Worm (Caenorhabditis elegans) whole organism, L1 larva: ENCODE results near the gene T11G6.2.
A peak's percentile ranks its signal among the peaks of the same experiment; 100 is the strongest.

Experiments used
- C16A3.4 ChIP-seq: fragments of 150-350 bp; optimal IDR thresholded peaks from 2 replicates; lab custom pipeline; 2014; ENCODE audit warnings: missing biosample characterization, missing genetic modification characterization
- C34B4.2 ChIP-seq: sonication (generic microtip); optimal IDR thresholded peaks from 2 replicates; lab custom pipeline; 2017; ENCODE audit warnings: mild to moderate bottlenecking, missing genetic modification characterization, missing compliant biosample characterization
- F16B12.6 ChIP-seq: fragments of 150-350 bp; optimal IDR thresholded peaks from 2 replicates; lab custom pipeline; 2014; ENCODE audit warnings: missing biosample characterization, missing genetic modification characterization
- blmp-1 ChIP-seq: fragments of 150-350 bp; optimal IDR thresholded peaks from 2 replicates; lab custom pipeline; 2014; ENCODE audit warnings: missing biosample characterization, missing genetic modification characterization
- ceh-88 ChIP-seq: fragments of 200-800 bp; sonication (Bioruptor generic); IDR thresholded peaks from 2 replicates; pipeline ENCODE4 v1.3.6; 2022; ENCODE audit warnings: missing genetic modification characterization, missing compliant biosample characterization
- dpl-1 ChIP-seq, 3 experiments: fragments of 150-350 bp in 2 of 3; sonication (generic microtip) in 1 of 3; optimal IDR thresholded peaks; 2 replicates each; lab custom pipeline; 2014 to 2017; ENCODE audit warnings: missing biosample characterization in 3 of 3, missing genetic modification characterization in 3 of 3, missing genetic modification reagents in 3 of 3
- efl-1 ChIP-seq, 4 experiments: fragments of 150-350 bp; optimal IDR thresholded peaks in 3 of 4; peaks in 1 of 4; 1 replicate in 1 of 4; 2 replicates in 3 of 4; lab custom pipeline; 2014; ENCODE audit warnings: missing biosample characterization in 2 of 4, missing genetic modification characterization in 2 of 4, missing genetic modification reagents in 2 of 4
- egl-13 ChIP-seq: sonication (generic microtip); optimal IDR thresholded peaks from 2 replicates; lab custom pipeline; 2016; ENCODE audit warnings: missing genotype, missing genetic modification reagents, missing genetic modification characterization, missing compliant biosample characterization
- egl-27 ChIP-seq, 2 experiments: fragments of 150-350 bp in 1 of 2; sonication (generic microtip); optimal IDR thresholded peaks; 3 replicates each; lab custom pipeline; 2017 to 2018; ENCODE audit warnings: missing biosample characterization in 2 of 2, missing genetic modification characterization in 2 of 2, missing genetic modification reagents in 2 of 2
- elt-2 ChIP-seq: sonication (generic microtip); optimal IDR thresholded peaks from 2 replicates; lab custom pipeline; 2016; ENCODE audit warnings: missing genetic modification characterization, mild to moderate bottlenecking, inconsistent platforms, missing compliant biosample characterization, missing genetic modification reagents
- elt-3 ChIP-seq, 6 experiments: fragments of 150-350 bp in 1 of 6; sonication (generic microtip); optimal IDR thresholded peaks; 2 replicates each; lab custom pipeline; 2017 to 2018; ENCODE audit warnings: missing biosample characterization in 6 of 6, missing genetic modification characterization in 6 of 6, inconsistent platforms in 1 of 6
- ets-5 ChIP-seq: fragments of 200-800 bp; sonication (Bioruptor generic); IDR thresholded peaks from 2 replicates; pipeline ENCODE4 v1.3.6; 2022; ENCODE audit warnings: missing genetic modification characterization, missing compliant biosample characterization
- fkh-10 ChIP-seq: sonication (generic microtip); optimal IDR thresholded peaks from 2 replicates; lab custom pipeline; 2017; ENCODE audit warnings: missing biosample characterization, missing genetic modification reagents, missing genetic modification characterization
- fos-1 ChIP-seq: fragments of 150-350 bp; optimal IDR thresholded peaks from 2 replicates; lab custom pipeline; 2014; ENCODE audit warnings: missing biosample characterization, missing genetic modification characterization
- irx-1 ChIP-seq: sonication (generic microtip); optimal IDR thresholded peaks from 2 replicates; lab custom pipeline; 2016; ENCODE audit warnings: missing genetic modification characterization, missing compliant biosample characterization
- jun-1 ChIP-seq: fragments of 150-350 bp; optimal IDR thresholded peaks from 2 replicates; lab custom pipeline; 2014; ENCODE audit warnings: missing biosample characterization, missing genetic modification reagents, missing genetic modification characterization
- lin-13 ChIP-seq: fragments of 150-350 bp; optimal IDR thresholded peaks from 2 replicates; lab custom pipeline; 2014; ENCODE audit warnings: missing biosample characterization, missing genetic modification reagents, missing genetic modification characterization
- lin-14 ChIP-seq: fragments of 200-800 bp; sonication (Bioruptor generic); optimal IDR thresholded peaks from 2 replicates; lab custom pipeline; 2018; ENCODE audit warnings: mild to moderate bottlenecking, missing genetic modification characterization, moderate library complexity, missing compliant biosample characterization
- lin-39 ChIP-seq: fragments of 150-350 bp; optimal IDR thresholded peaks from 2 replicates; lab custom pipeline; 2014; ENCODE audit warnings: missing biosample characterization, missing genetic modification reagents, missing genetic modification characterization
- lir-3 ChIP-seq: sonication (generic microtip); optimal IDR thresholded peaks from 2 replicates; lab custom pipeline; 2016; ENCODE audit warnings: mild to moderate bottlenecking, missing genetic modification characterization, moderate library complexity, missing compliant biosample characterization; ENCODE audit not compliant: poor library complexity
- lsy-2 ChIP-seq, 2 experiments: fragments of 150-350 bp; optimal IDR thresholded peaks; 2 replicates each; lab custom pipeline; 2014; ENCODE audit warnings: missing biosample characterization in 2 of 2, missing genetic modification characterization in 2 of 2
- mab-9 ChIP-seq: fragments of 200-800 bp; sonication (Bioruptor generic); IDR thresholded peaks from 2 replicates; pipeline ENCODE4 v1.3.6; 2022; ENCODE audit warnings: missing genetic modification reagents, missing genetic modification characterization, missing compliant biosample characterization
- mdl-1 ChIP-seq, 2 experiments: fragments of 150-350 bp; optimal IDR thresholded peaks; 2 replicates each; lab custom pipeline; 2014 to 2017; ENCODE audit warnings: missing biosample characterization in 2 of 2, missing genetic modification characterization in 2 of 2, inconsistent platforms in 1 of 2
- mep-1 ChIP-seq: fragments of 150-350 bp; optimal IDR thresholded peaks from 2 replicates; lab custom pipeline; 2014; ENCODE audit warnings: missing biosample characterization, missing genetic modification characterization
- nhr-19 ChIP-seq: fragments of 200-800 bp; sonication (Bioruptor generic); conservative IDR thresholded peaks from 2 replicates; pipeline ENCODE4 v1.3.6; 2022; ENCODE audit warnings: missing genetic modification characterization, missing compliant biosample characterization
- nhr-237 ChIP-seq: fragments of 150-350 bp; optimal IDR thresholded peaks from 2 replicates; lab custom pipeline; 2014; ENCODE audit warnings: missing biosample characterization, missing genetic modification characterization
- nhr-47 ChIP-seq: sonication (generic microtip); optimal IDR thresholded peaks from 2 replicates; lab custom pipeline; 2016; ENCODE audit warnings: mild to moderate bottlenecking, missing genetic modification characterization, moderate library complexity, missing compliant biosample characterization
- nhr-71 ChIP-seq: sonication (generic microtip); optimal IDR thresholded peaks from 2 replicates; lab custom pipeline; 2016; ENCODE audit warnings: mild to moderate bottlenecking, missing genetic modification characterization, moderate library complexity, missing compliant biosample characterization
- nhr-77 ChIP-seq: fragments of 150-350 bp; optimal IDR thresholded peaks from 2 replicates; lab custom pipeline; 2014; ENCODE audit warnings: missing biosample characterization, missing genetic modification characterization
- nhr-84 ChIP-seq: sonication (generic microtip); optimal IDR thresholded peaks from 2 replicates; lab custom pipeline; 2017; ENCODE audit warnings: missing biosample characterization, missing genetic modification characterization
- nhr-85 ChIP-seq: sonication (generic microtip); peaks from one replicate; lab custom pipeline; 2016; ENCODE audit warnings: missing genetic modification characterization, inconsistent platforms, missing compliant biosample characterization
- pag-3 ChIP-seq: sonication (generic microtip); optimal IDR thresholded peaks from 2 replicates; lab custom pipeline; 2017; ENCODE audit warnings: missing genetic modification characterization, mild to moderate bottlenecking, missing compliant biosample characterization, antibody characterized with exemption, borderline replicate concordance; ENCODE audit not compliant: insufficient read depth
- pax-3 ChIP-seq: fragments of 200-800 bp; sonication (Bioruptor generic); optimal IDR thresholded peaks from 2 replicates; lab custom pipeline; 2018; ENCODE audit warnings: mild to moderate bottlenecking, missing genetic modification characterization, moderate library complexity, missing compliant biosample characterization
- rnt-1 ChIP-seq: sonication (generic microtip); optimal IDR thresholded peaks from 2 replicates; lab custom pipeline; 2016; ENCODE audit warnings: mild to moderate bottlenecking, missing genetic modification characterization, moderate library complexity, missing compliant biosample characterization
- skn-1 ChIP-seq: fragments of 150-350 bp; optimal IDR thresholded peaks from 2 replicates; lab custom pipeline; 2014; ENCODE audit warnings: missing biosample characterization, missing genetic modification characterization
- snu-23 ChIP-seq: sonication (generic microtip); optimal IDR thresholded peaks from 2 replicates; lab custom pipeline; 2016; ENCODE audit warnings: missing genetic modification characterization, missing compliant biosample characterization
- swsn-7 ChIP-seq: sonication (generic microtip); optimal IDR thresholded peaks from 2 replicates; lab custom pipeline; 2016; ENCODE audit warnings: missing genetic modification characterization, missing compliant biosample characterization
- tbx-2 ChIP-seq: sonication (generic microtip); optimal IDR thresholded peaks from 2 replicates; lab custom pipeline; 2016; ENCODE audit warnings: missing genetic modification characterization, missing compliant biosample characterization
- unc-130 ChIP-seq: fragments of 150-350 bp; optimal IDR thresholded peaks from 2 replicates; lab custom pipeline; 2017; ENCODE audit warnings: missing biosample characterization, missing genetic modification characterization, inconsistent platforms
- unc-62 ChIP-seq: fragments of 150-350 bp; optimal IDR thresholded peaks from 2 replicates; lab custom pipeline; 2014; ENCODE audit warnings: missing biosample characterization, missing genetic modification reagents, missing genetic modification characterization
- vab-15 ChIP-seq: sonication (generic microtip); optimal IDR thresholded peaks from 2 replicates; lab custom pipeline; 2017; ENCODE audit warnings: missing genotype, mild to moderate bottlenecking, missing genetic modification characterization, missing compliant biosample characterization

T11G6.2 gene

DNA sequence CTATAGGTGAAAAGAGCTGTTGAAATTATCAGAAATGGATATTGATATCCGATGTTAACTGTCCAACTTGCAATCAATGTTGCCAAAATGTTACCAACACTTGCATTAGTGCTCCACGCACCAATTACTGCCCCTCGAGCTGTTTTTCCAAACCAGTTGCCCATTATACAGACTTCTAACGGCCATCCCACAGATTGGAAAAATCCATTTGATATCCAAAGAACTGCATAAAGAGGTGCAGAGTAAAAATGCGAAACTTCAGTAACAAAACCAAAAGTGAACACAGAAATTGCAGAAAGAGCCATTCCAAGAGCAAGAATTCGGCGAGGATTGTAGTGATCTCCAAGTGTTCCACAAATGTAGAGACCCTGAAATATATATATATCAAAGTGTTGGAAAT is 4.3 kb downstream of the T11G6.2 start:
- no peak for TF ChIP-seq efl-1 (optimal IDR thresholded peaks at IDR 0.05; lab: Kevin White, UChicago)
- TF ChIP-seq efl-1 (GFP tag; optimal IDR thresholded peaks at IDR 0.05 in 1 of 2; lab: Kevin White, UChicago): peak in 1 of 2 experiments; percentile 69
- no peak for TF ChIP-seq mab-9 (GFP tag; lab: Robert Waterston, UW)

DNA sequence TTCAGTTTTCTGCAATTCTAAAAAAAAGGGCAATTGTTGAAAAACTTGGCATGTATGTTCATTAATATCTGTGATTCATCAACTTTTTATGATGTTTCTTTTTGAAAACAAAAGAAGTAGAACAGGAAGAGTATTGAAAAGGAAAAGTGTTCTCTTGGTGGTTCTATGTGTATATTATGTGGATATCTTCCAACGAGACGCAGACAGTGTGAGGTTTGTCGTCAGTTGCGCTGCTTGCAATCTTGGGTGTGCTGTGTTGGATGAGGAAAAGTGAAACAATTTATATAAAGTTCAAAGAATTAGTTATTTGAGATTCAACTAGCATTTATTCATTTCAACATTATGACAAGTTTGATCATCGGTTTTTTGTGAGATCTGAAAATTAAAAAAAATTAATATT is 5.9 kb downstream of the T11G6.2 start:
- TF ChIP-seq dpl-1 (GFP tag; optimal IDR thresholded peaks at IDR 0.05; lab: Kevin White, UChicago) (peak in 1 of 3 experiments; percentile 29), lin-14 (peak; percentile 65), egl-27 (tag; optimal IDR thresholded peaks at IDR 0.05; lab: Kevin White, UChicago) (no peak), elt-3 (tag; optimal IDR thresholded peaks at IDR 0.05; lab: Kevin White, UChicago) (peak in 1 of 6 experiments; percentile 16), lsy-2 (tag; optimal IDR thresholded peaks at IDR 0.05; lab: Kevin White, UChicago) (peak in 1 of 2 experiments; percentile 9), unc-130 (peak; percentile 4), egl-13 (tag; lab: Kevin White, UChicago) (no peak), efl-1 (optimal IDR thresholded peaks at IDR 0.05; lab: Kevin White, UChicago) (peak in 1 of 2 experiments; percentile 12), efl-1 (GFP tag; optimal IDR thresholded peaks at IDR 0.05 in 1 of 2; lab: Kevin White, UChicago) (no peak), irx-1 (tag; lab: Kevin White, UChicago) (no peak), nhr-71 (tag; lab: Kevin White, UChicago) (peak; percentile 12), snu-23 (GFP tag; lab: Kevin White, UChicago) (peak; percentile 29), nhr-85 (tag; lab: Kevin White, UChicago) (peak; percentile 39), vab-15 (tag; lab: Kevin White, UChicago) (no peak), blmp-1 (tag; lab: Kevin White, UChicago) (peak; percentile 95), tbx-2 (tag; lab: Kevin White, UChicago) (peak; percentile 0), mep-1 (tag; lab: Kevin White, UChicago) (peak; percentile 19), nhr-84 (tag; lab: Kevin White, UChicago) (no peak), F16B12.6 (peak; percentile 30)

DNA sequence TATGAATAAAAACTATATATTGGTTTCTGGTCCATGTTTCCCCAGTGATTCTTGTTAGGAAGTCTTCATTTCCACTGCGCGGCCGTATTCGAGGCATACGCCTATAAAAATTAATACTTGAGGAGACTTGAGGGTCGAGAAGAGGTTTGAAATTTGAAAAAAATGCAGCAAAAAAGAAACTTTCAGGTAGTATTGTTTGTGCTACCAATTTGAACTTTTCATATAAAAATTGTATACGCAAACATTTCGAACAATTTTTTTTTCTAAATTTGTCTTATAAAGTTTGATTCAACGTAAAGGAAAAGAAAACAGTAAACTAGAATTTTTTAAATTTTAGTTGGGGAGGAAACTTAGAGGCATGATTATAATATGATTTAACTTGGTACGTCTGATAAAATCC is 6.5 kb downstream of the T11G6.2 start, which contains the start of gene T11G6.4:
Gene T11G6.4 (minus strand): TSS at position 101 of the 400 bp plus-strand sequence.
- TF ChIP-seq swsn-7 (tag; lab: Kevin White, UChicago) (no peak), snu-23 (GFP tag; lab: Kevin White, UChicago) (no peak), nhr-237 (tag; lab: Kevin White, UChicago) (no peak), F16B12.6 (no peak), egl-13 (tag; lab: Kevin White, UChicago) (no peak), C34B4.2 (tag; lab: Kevin White, UChicago) (no peak), nhr-47 (tag; lab: Kevin White, UChicago) (no peak), lin-13 (GFP tag; lab: Kevin White, UChicago) (no peak), elt-3 (tag; optimal IDR thresholded peaks at IDR 0.05; lab: Kevin White, UChicago) (no peak), fos-1 (tag; lab: Kevin White, UChicago) (no peak)
- TF ChIP-seq, all 84 proteins: peak for 0

DNA sequence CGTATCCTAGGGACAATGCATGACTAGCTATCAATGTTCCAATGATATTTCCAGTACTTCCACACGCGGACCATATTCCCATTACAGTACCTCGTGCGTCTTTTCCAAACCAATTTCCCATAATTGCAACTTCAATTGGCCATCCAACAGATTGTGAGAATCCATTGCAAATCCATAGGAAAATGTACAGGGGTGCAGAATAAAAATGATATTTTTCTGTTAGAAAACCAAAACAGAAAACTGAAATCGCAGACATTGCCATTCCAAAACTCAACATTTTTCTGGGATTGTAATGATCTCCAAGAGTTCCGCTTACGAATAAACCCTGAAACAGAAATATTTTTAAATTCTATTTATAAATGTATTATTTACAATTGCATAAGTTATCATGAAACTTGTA is 7.2 kb downstream of the T11G6.2 start:
- TF ChIP-seq efl-1 (optimal IDR thresholded peaks at IDR 0.05; lab: Kevin White, UChicago): no peak
- peak in 1 of 2 experiments; percentile 80 for TF ChIP-seq efl-1 (GFP tag; optimal IDR thresholded peaks at IDR 0.05 in 1 of 2; lab: Kevin White, UChicago)
- no peak for TF ChIP-seq mep-1 (tag; lab: Kevin White, UChicago)

DNA sequence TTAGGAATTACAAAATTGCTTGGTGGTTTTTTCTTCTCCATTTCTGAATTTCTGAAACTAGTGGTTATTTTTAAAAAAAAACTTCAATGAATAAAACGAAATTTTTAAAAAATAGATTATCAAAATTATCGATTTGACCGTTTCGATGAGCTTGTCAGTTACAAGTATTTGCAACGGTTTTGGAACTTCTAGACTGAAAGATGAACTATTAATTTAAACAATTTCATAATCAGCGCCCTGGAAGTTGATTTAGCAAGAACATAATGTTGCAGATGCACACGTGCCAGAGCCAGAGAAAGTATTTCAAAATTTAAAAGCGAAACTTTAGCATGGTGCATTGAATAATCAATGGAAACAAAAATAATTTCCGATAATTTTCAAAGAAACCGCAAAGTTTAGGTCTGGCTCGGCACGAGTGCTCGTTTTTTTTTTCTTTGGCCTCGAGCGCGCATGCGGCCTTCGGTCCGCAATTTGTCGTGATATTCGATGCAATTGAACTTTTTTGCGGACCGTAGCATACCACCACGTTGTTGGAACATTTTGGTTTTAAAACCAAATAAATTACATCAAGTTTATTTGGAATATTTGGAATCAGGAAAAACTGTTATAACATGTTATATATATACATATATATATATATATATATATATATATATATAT is 15.5 kb downstream of the T11G6.2 start, which contains the start of gene T11G6.5:
Gene T11G6.5 (minus strand): TSS at position 51 of the 660 bp plus-strand sequence.
- no peak for TF ChIP-seq pax-3 (tag; lab: Kevin White, UChicago)
- TF ChIP-seq fkh-10: no peak
- TF ChIP-seq unc-62: no peak
- TF ChIP-seq nhr-19 (GFP tag; lab: Robert Waterston, UW): no peak
- no peak for TF ChIP-seq nhr-85 (tag; lab: Kevin White, UChicago)
- no peak for TF ChIP-seq lir-3 (tag; lab: Kevin White, UChicago)
- TF ChIP-seq egl-13 (tag; lab: Kevin White, UChicago): no peak
- no peak for TF ChIP-seq C16A3.4
- no peak for TF ChIP-seq pag-3
- no peak for TF ChIP-seq nhr-77
- TF ChIP-seq elt-2 (tag; lab: Kevin White, UChicago): no peak
- no peak for TF ChIP-seq lin-39 (tag; lab: Kevin White, UChicago)
- TF ChIP-seq ets-5 (GFP tag; lab: Robert Waterston, UW): no peak
- TF ChIP-seq ceh-88 (GFP tag; lab: Robert Waterston, UW): no peak
- peak; percentile 50 for TF ChIP-seq snu-23 (GFP tag; lab: Kevin White, UChicago)
- TF ChIP-seq jun-1 (tag; lab: Kevin White, UChicago): no peak
- TF ChIP-seq rnt-1 (tag; lab: Kevin White, UChicago): peak; percentile 49
- peak; percentile 39 to 52 for TF ChIP-seq efl-1 (optimal IDR thresholded peaks at IDR 0.05; lab: Kevin White, UChicago)
- peak; percentile 48 to 95 for TF ChIP-seq efl-1 (GFP tag; optimal IDR thresholded peaks at IDR 0.05 in 1 of 2; lab: Kevin White, UChicago)
- peak; percentile 37 for TF ChIP-seq skn-1
- peak in 1 of 2 experiments; percentile 59 for TF ChIP-seq mdl-1 (tag; optimal IDR thresholded peaks at IDR 0.05; lab: Kevin White, UChicago)
